Worm (Caenorhabditis elegans) whole organism, L1 larva: ENCODE results near the gene cog-1.
A peak's percentile ranks its signal among the peaks of the same experiment; 100 is the strongest.

Experiments used
- F16B12.6 ChIP-seq: fragments of 150-350 bp; optimal IDR thresholded peaks from 2 replicates; lab custom pipeline; 2014; ENCODE audit warnings: missing biosample characterization, missing genetic modification characterization
- alr-1 ChIP-seq: fragments of 200-800 bp; sonication (Bioruptor generic); optimal IDR thresholded peaks from 2 replicates; lab custom pipeline; 2018; ENCODE audit warnings: borderline replicate concordance, mild to moderate bottlenecking, missing genetic modification characterization, missing compliant biosample characterization
- ama-1 ChIP-seq: fragments of 150-350 bp; optimal IDR thresholded peaks from 2 replicates; lab custom pipeline; 2014
- blmp-1 ChIP-seq: fragments of 150-350 bp; optimal IDR thresholded peaks from 2 replicates; lab custom pipeline; 2014; ENCODE audit warnings: missing biosample characterization, missing genetic modification characterization
- ceh-82 ChIP-seq, 3 experiments: fragments of 150-350 bp in 1 of 3; sonication (generic microtip) in 2 of 3; optimal IDR thresholded peaks; 2 replicates each; lab custom pipeline; 2014 to 2017; ENCODE audit warnings: missing biosample characterization in 3 of 3, missing genetic modification characterization in 3 of 3
- ceh-88 ChIP-seq: fragments of 200-800 bp; sonication (Bioruptor generic); IDR thresholded peaks from 2 replicates; pipeline ENCODE4 v1.3.6; 2022; ENCODE audit warnings: missing genetic modification characterization, missing compliant biosample characterization
- efl-1 ChIP-seq, 4 experiments: fragments of 150-350 bp; optimal IDR thresholded peaks in 3 of 4; peaks in 1 of 4; 1 replicate in 1 of 4; 2 replicates in 3 of 4; lab custom pipeline; 2014; ENCODE audit warnings: missing biosample characterization in 2 of 4, missing genetic modification characterization in 2 of 4, missing genetic modification reagents in 2 of 4
- egl-27 ChIP-seq, 2 experiments: fragments of 150-350 bp in 1 of 2; sonication (generic microtip); optimal IDR thresholded peaks; 3 replicates each; lab custom pipeline; 2017 to 2018; ENCODE audit warnings: missing biosample characterization in 2 of 2, missing genetic modification characterization in 2 of 2, missing genetic modification reagents in 2 of 2
- elt-2 ChIP-seq: sonication (generic microtip); optimal IDR thresholded peaks from 2 replicates; lab custom pipeline; 2016; ENCODE audit warnings: missing genetic modification characterization, mild to moderate bottlenecking, inconsistent platforms, missing compliant biosample characterization, missing genetic modification reagents
- fkh-10 ChIP-seq: sonication (generic microtip); optimal IDR thresholded peaks from 2 replicates; lab custom pipeline; 2017; ENCODE audit warnings: missing biosample characterization, missing genetic modification reagents, missing genetic modification characterization
- fkh-8 ChIP-seq: sonication (generic microtip); optimal IDR thresholded peaks from 2 replicates; lab custom pipeline; 2016; ENCODE audit warnings: mild to moderate bottlenecking, missing genetic modification characterization, missing compliant biosample characterization
- fos-1 ChIP-seq: fragments of 150-350 bp; optimal IDR thresholded peaks from 2 replicates; lab custom pipeline; 2014; ENCODE audit warnings: missing biosample characterization, missing genetic modification characterization
- grh-1 ChIP-seq: fragments of 200-800 bp; sonication (Bioruptor generic); IDR thresholded peaks from 2 replicates; pipeline ENCODE4 v1.3.6; 2022; ENCODE audit warnings: missing genetic modification reagents, missing genetic modification characterization, missing compliant biosample characterization
- hlh-17 ChIP-seq: fragments of 200-800 bp; sonication (Bioruptor generic); optimal IDR thresholded peaks from 2 replicates; lab custom pipeline; 2018; ENCODE audit warnings: missing genetic modification characterization, mild to moderate bottlenecking, missing compliant biosample characterization, moderate library complexity, borderline replicate concordance
- hlh-4 ChIP-seq: sonication (generic microtip); optimal IDR thresholded peaks from 2 replicates; lab custom pipeline; 2016; ENCODE audit warnings: mild to moderate bottlenecking, missing genetic modification characterization, missing compliant biosample characterization
- jun-1 ChIP-seq: fragments of 150-350 bp; optimal IDR thresholded peaks from 2 replicates; lab custom pipeline; 2014; ENCODE audit warnings: missing biosample characterization, missing genetic modification reagents, missing genetic modification characterization
- lin-14 ChIP-seq: fragments of 200-800 bp; sonication (Bioruptor generic); optimal IDR thresholded peaks from 2 replicates; lab custom pipeline; 2018; ENCODE audit warnings: mild to moderate bottlenecking, missing genetic modification characterization, moderate library complexity, missing compliant biosample characterization
- lin-15B ChIP-seq: fragments of 150-350 bp; sonication (generic microtip); optimal IDR thresholded peaks from 3 replicates; lab custom pipeline; 2014; ENCODE audit warnings: missing biosample characterization, missing genetic modification characterization
- lsy-2 ChIP-seq, 2 experiments: fragments of 150-350 bp; optimal IDR thresholded peaks; 2 replicates each; lab custom pipeline; 2014; ENCODE audit warnings: missing biosample characterization in 2 of 2, missing genetic modification characterization in 2 of 2
- mab-9 ChIP-seq: fragments of 200-800 bp; sonication (Bioruptor generic); IDR thresholded peaks from 2 replicates; pipeline ENCODE4 v1.3.6; 2022; ENCODE audit warnings: missing genetic modification reagents, missing genetic modification characterization, missing compliant biosample characterization
- mef-2 ChIP-seq: fragments of 150-350 bp; optimal IDR thresholded peaks from 2 replicates; lab custom pipeline; 2014; ENCODE audit warnings: missing biosample characterization, missing genetic modification characterization
- mep-1 ChIP-seq: fragments of 150-350 bp; optimal IDR thresholded peaks from 2 replicates; lab custom pipeline; 2014; ENCODE audit warnings: missing biosample characterization, missing genetic modification characterization
- nhr-11 ChIP-seq: fragments of 150-350 bp; optimal IDR thresholded peaks from 2 replicates; lab custom pipeline; 2014; ENCODE audit warnings: missing biosample characterization, missing genetic modification characterization
- nhr-237 ChIP-seq: fragments of 150-350 bp; optimal IDR thresholded peaks from 2 replicates; lab custom pipeline; 2014; ENCODE audit warnings: missing biosample characterization, missing genetic modification characterization
- nhr-28 ChIP-seq: fragments of 150-350 bp; optimal IDR thresholded peaks from 2 replicates; lab custom pipeline; 2014; ENCODE audit warnings: missing biosample characterization, missing genetic modification characterization
- nhr-77 ChIP-seq: fragments of 150-350 bp; optimal IDR thresholded peaks from 2 replicates; lab custom pipeline; 2014; ENCODE audit warnings: missing biosample characterization, missing genetic modification characterization
- nhr-84 ChIP-seq: sonication (generic microtip); optimal IDR thresholded peaks from 2 replicates; lab custom pipeline; 2017; ENCODE audit warnings: missing biosample characterization, missing genetic modification characterization
- nhr-85 ChIP-seq: sonication (generic microtip); peaks from one replicate; lab custom pipeline; 2016; ENCODE audit warnings: missing genetic modification characterization, inconsistent platforms, missing compliant biosample characterization
- pax-3 ChIP-seq: fragments of 200-800 bp; sonication (Bioruptor generic); optimal IDR thresholded peaks from 2 replicates; lab custom pipeline; 2018; ENCODE audit warnings: mild to moderate bottlenecking, missing genetic modification characterization, moderate library complexity, missing compliant biosample characterization
- rnt-1 ChIP-seq: sonication (generic microtip); optimal IDR thresholded peaks from 2 replicates; lab custom pipeline; 2016; ENCODE audit warnings: mild to moderate bottlenecking, missing genetic modification characterization, moderate library complexity, missing compliant biosample characterization
- skn-1 ChIP-seq: fragments of 150-350 bp; optimal IDR thresholded peaks from 2 replicates; lab custom pipeline; 2014; ENCODE audit warnings: missing biosample characterization, missing genetic modification characterization
- tbx-2 ChIP-seq: sonication (generic microtip); optimal IDR thresholded peaks from 2 replicates; lab custom pipeline; 2016; ENCODE audit warnings: missing genetic modification characterization, missing compliant biosample characterization
- tlp-1 ChIP-seq: fragments of 150-350 bp; optimal IDR thresholded peaks from 2 replicates; lab custom pipeline; 2014; ENCODE audit warnings: missing biosample characterization, missing genetic modification characterization
- unc-30 ChIP-seq: sonication (generic microtip); optimal IDR thresholded peaks from 2 replicates; lab custom pipeline; 2017; ENCODE audit warnings: missing biosample characterization, missing genetic modification characterization
- unc-62 ChIP-seq: fragments of 150-350 bp; optimal IDR thresholded peaks from 2 replicates; lab custom pipeline; 2014; ENCODE audit warnings: missing biosample characterization, missing genetic modification reagents, missing genetic modification characterization
- unc-86 ChIP-seq: sonication (generic microtip); optimal IDR thresholded peaks from 2 replicates; lab custom pipeline; 2016; ENCODE audit warnings: missing genetic modification characterization, missing compliant biosample characterization
- unc-98 ChIP-seq: fragments of 200-800 bp; sonication (Bioruptor generic); IDR thresholded peaks from 2 replicates; pipeline ENCODE4 v1.3.6; 2022; ENCODE audit warnings: missing genetic modification characterization, missing compliant biosample characterization
- zip-4 ChIP-seq: fragments of 200-800 bp; sonication (Bioruptor generic); optimal IDR thresholded peaks from 2 replicates; lab custom pipeline; 2018; ENCODE audit warnings: mild to moderate bottlenecking, missing genetic modification characterization, moderate library complexity, missing compliant biosample characterization

The cog-1 gene

ce11 chrII:14866156-14866555, 36.1 kb upstream of the cog-1 start:
- no peak for TF ChIP-seq skn-1 (tag; lab: Kevin White, UChicago)
- TF ChIP-seq fkh-8 (tag; lab: Kevin White, UChicago), result no peak
- no peak for TF ChIP-seq hlh-17
- TF ChIP-seq fos-1, result no peak
- no peak for TF ChIP-seq unc-62
- no peak for TF ChIP-seq efl-1 (optimal IDR thresholded peaks at IDR 0.05; lab: Kevin White, UChicago)
- no peak for TF ChIP-seq efl-1 (GFP tag; optimal IDR thresholded peaks at IDR 0.05 in 1 of 2; lab: Kevin White, UChicago)
- no peak for TF ChIP-seq mab-9 (GFP tag; lab: Robert Waterston, UW)
- TF ChIP-seq grh-1, result no peak
- TF ChIP-seq lin-15B, result no peak
- no peak for TF ChIP-seq tlp-1
- no peak for TF ChIP-seq blmp-1
- TF ChIP-seq lin-14 (GFP tag; lab: Kevin White, UChicago), result no peak
- no peak for TF ChIP-seq nhr-84
- no peak for TF ChIP-seq ceh-82 (tag; optimal IDR thresholded peaks at IDR 0.05; lab: Kevin White, UChicago)
- no peak for TF ChIP-seq hlh-4 (tag; lab: Kevin White, UChicago)
- no peak for TF ChIP-seq nhr-11 (tag; lab: Kevin White, UChicago)
- TF ChIP-seq unc-98, result no peak
- no peak for TF ChIP-seq egl-27 (tag; optimal IDR thresholded peaks at IDR 0.05; lab: Kevin White, UChicago)

- TF ChIP-seq pax-3 (tag; lab: Kevin White, UChicago) (no peak), nhr-85 (tag; lab: Kevin White, UChicago) (peak; percentile 34), tbx-2 (tag; lab: Kevin White, UChicago) (no peak), nhr-11 (tag; lab: Kevin White, UChicago) (no peak), elt-2 (tag; lab: Kevin White, UChicago) (peak; percentile 11)
These were observed 35.6 kb upstream of the cog-1 start, which contains the start of gene gpx-2 for ce11 chrII:14866668-14867067. Gene gpx-2, plus strand, starts transcription at chrII:14866766.

- no peak for TF ChIP-seq unc-30
- TF ChIP-seq unc-86, result no peak
- TF ChIP-seq rnt-1 (tag; lab: Kevin White, UChicago), result no peak
- TF ChIP-seq ama-1 (lab: Kevin White, UChicago), result no peak
- no peak for TF ChIP-seq ceh-88 (GFP tag; lab: Robert Waterston, UW)
- TF ChIP-seq mef-2, result no peak
- TF ChIP-seq tlp-1, result no peak
- no peak for TF ChIP-seq efl-1 (optimal IDR thresholded peaks at IDR 0.05; lab: Kevin White, UChicago)
- TF ChIP-seq efl-1 (GFP tag; optimal IDR thresholded peaks at IDR 0.05 in 1 of 2; lab: Kevin White, UChicago), result no peak
- no peak for TF ChIP-seq zip-4
- TF ChIP-seq unc-98, result no peak
- no peak for TF ChIP-seq hlh-17
- no peak for TF ChIP-seq nhr-77 (tag; lab: Kevin White, UChicago)
- no peak for TF ChIP-seq nhr-237 (tag; lab: Kevin White, UChicago)
These were observed 34.8 kb upstream of the cog-1 start for ce11 chrII:14867530-14867929.

- no peak for TF ChIP-seq efl-1 (optimal IDR thresholded peaks at IDR 0.05; lab: Kevin White, UChicago)
- peak in 1 of 2 experiments; percentile 40 for TF ChIP-seq efl-1 (GFP tag; optimal IDR thresholded peaks at IDR 0.05 in 1 of 2; lab: Kevin White, UChicago)
- no peak for TF ChIP-seq fkh-10 (GFP tag; lab: Kevin White, UChicago)
- TF ChIP-seq, all 84 proteins: peak for 1
These were observed 32.6 kb upstream of the cog-1 start, which contains the start of gene R05H10.3 for ce11 chrII:14869644-14870043. Gene R05H10.3, plus strand, starts transcription at chrII:14869944.

- no peak for TF ChIP-seq F16B12.6 (tag; lab: Kevin White, UChicago)
- TF ChIP-seq ceh-82 (tag; optimal IDR thresholded peaks at IDR 0.05; lab: Kevin White, UChicago), result no peak
- TF ChIP-seq mef-2, result no peak
- TF ChIP-seq fos-1, result no peak
- TF ChIP-seq mep-1, result no peak
- no peak for TF ChIP-seq unc-98
- no peak for TF ChIP-seq unc-62
- TF ChIP-seq alr-1 (tag; lab: Kevin White, UChicago), result no peak
- TF ChIP-seq jun-1 (tag; lab: Kevin White, UChicago), result no peak
- no peak for TF ChIP-seq lsy-2 (tag; optimal IDR thresholded peaks at IDR 0.05; lab: Kevin White, UChicago)
- TF ChIP-seq egl-27 (tag; optimal IDR thresholded peaks at IDR 0.05; lab: Kevin White, UChicago), result no peak
- TF ChIP-seq nhr-28, result no peak
These were observed 25.5 kb upstream of the cog-1 start, which contains the start of gene Y53F4A.2 for ce11 chrII:14876737-14877203. Gene Y53F4A.2, minus strand, starts transcription at chrII:14877153.
